Worm (Caenorhabditis elegans) whole organism, early embryonic: Measurements from ENCODE around the gene C34F11.2.

ENCODE experiments used
- F13C5.2 ChIP-seq: sonication (generic microtip); optimal IDR thresholded peaks from 2 replicates; lab custom pipeline; 2017; ENCODE audit warnings: mild to moderate bottlenecking, missing genetic modification characterization, inconsistent platforms, missing compliant biosample characterization
- aly-1 ChIP-seq: sonication (generic microtip); optimal IDR thresholded peaks from 2 replicates; lab custom pipeline; 2016; ENCODE audit warnings: missing genetic modification characterization, missing compliant biosample characterization
- ama-1 ChIP-seq: fragments of 150-350 bp; optimal IDR thresholded peaks from 2 replicates; lab custom pipeline; 2014
- ceh-36 ChIP-seq: sonication (generic microtip); optimal IDR thresholded peaks from 2 replicates; lab custom pipeline; 2016; ENCODE audit warnings: missing genetic modification characterization, inconsistent platforms, missing compliant biosample characterization
- flt-1 ChIP-seq: fragments of 200-800 bp; sonication (Bioruptor generic); IDR thresholded peaks from 2 replicates; pipeline ENCODE4 v1.3.6; 2022; ENCODE audit warnings: missing genetic modification characterization, missing compliant biosample characterization
- hmg-4 ChIP-seq: fragments of 200-800 bp; sonication (Bioruptor generic); optimal IDR thresholded peaks from 2 replicates; lab custom pipeline; 2018; ENCODE audit warnings: mild to moderate bottlenecking, missing genetic modification characterization, missing compliant biosample characterization
- tbx-11 ChIP-seq: fragments of 200-800 bp; sonication (Bioruptor generic); IDR thresholded peaks from 2 replicates; pipeline ENCODE4 v1.3.6; 2022; ENCODE audit warnings: missing genetic modification characterization, missing compliant biosample characterization

ce11 chrII:5246791-5247361, 34.8 kb downstream of the C34F11.2 start, which contains the start of gene ptr-6:
- TF ChIP-seq hmg-4 (GFP tag; lab: Kevin White, UChicago) (no peak), flt-1 (GFP tag; lab: Robert Waterston, UW) (no peak), ama-1 (lab: Kevin White, UChicago) (no peak), F13C5.2 (no peak), aly-1 (no peak), ceh-36 (no peak), tbx-11 (GFP tag; lab: Robert Waterston, UW) (no peak)
